Fruit fly (Drosophila melanogaster): ENCODE measurements around the gene chm.

- TF ChIP-seq CG6808 (GFP tag; optimal IDR thresholded peaks at IDR 0.05) (no peak), CG16779 (tag; optimal IDR thresholded peaks at IDR 0.05) (no peak), eg (GFP tag; IDR thresholded peaks at IDR 0.05) (peak; percentile 42; the same call in 2 of the 3 replicates), CG8632 (GFP tag; optimal IDR thresholded peaks at IDR 0.05) (no peak), CG6854 (GFP tag; optimal IDR thresholded peaks at IDR 0.05) (no peak), Blimp-1 (GFP tag; optimal IDR thresholded peaks at IDR 0.05) (no peak), cyc (GFP tag; optimal IDR thresholded peaks at IDR 0.05) (peak; percentile 0), CG8319 (GFP tag; optimal IDR thresholded peaks at IDR 0.05) (no peak), Eip75B (GFP tag; optimal IDR thresholded peaks at IDR 0.05) (peak; percentile 23)
Measured at dm6 chr2L:7426326-7427066, 14.3 kb downstream of the chm start, which contains the start of gene muc.
